Worm (Caenorhabditis elegans) whole organism, L3 larva: ENCODE data around the gene ints-11.
A peak's percentile ranks its signal among the peaks of the same experiment; 100 is the strongest.

Source experiments
- R02D3.7 ChIP-seq: fragments of 150-350 bp; optimal IDR thresholded peaks from 2 replicates; lab custom pipeline; 2014; ENCODE audit warnings: missing biosample characterization, missing genetic modification characterization
- ZK546.5 ChIP-seq: sonication (generic microtip); optimal IDR thresholded peaks from 2 replicates; lab custom pipeline; 2017; ENCODE audit warnings: missing biosample characterization, missing genetic modification characterization
- ama-1 ChIP-seq: fragments of 150-350 bp; optimal IDR thresholded peaks from 2 replicates; lab custom pipeline; 2018
- ceh-16 ChIP-seq: sonication (generic microtip); optimal IDR thresholded peaks from 2 replicates; lab custom pipeline; 2017; ENCODE audit warnings: missing biosample characterization, missing genetic modification characterization
- ceh-28 ChIP-seq: fragments of 150-350 bp; optimal IDR thresholded peaks from 2 replicates; lab custom pipeline; 2014; ENCODE audit warnings: missing biosample characterization, missing genetic modification reagents, missing genetic modification characterization
- ceh-82 ChIP-seq: fragments of 150-350 bp; optimal IDR thresholded peaks from 2 replicates; lab custom pipeline; 2014; ENCODE audit warnings: missing biosample characterization, missing genetic modification characterization
- daf-12 ChIP-seq: fragments of 150-350 bp; optimal IDR thresholded peaks from 2 replicates; lab custom pipeline; 2014; ENCODE audit warnings: missing biosample characterization, missing genetic modification reagents, missing genetic modification characterization
- egl-5 ChIP-seq: fragments of 150-350 bp; optimal IDR thresholded peaks from 2 replicates; lab custom pipeline; 2017; ENCODE audit warnings: missing biosample characterization, missing genetic modification reagents, missing genetic modification characterization, inconsistent platforms
- elt-1 ChIP-seq: fragments of 150-350 bp; optimal IDR thresholded peaks from 2 replicates; lab custom pipeline; 2014; ENCODE audit warnings: missing biosample characterization, missing genetic modification characterization
- elt-2 ChIP-seq: sonication (generic microtip); optimal IDR thresholded peaks from 2 replicates; lab custom pipeline; 2016; ENCODE audit warnings: missing genetic modification reagents, mild to moderate bottlenecking, missing genetic modification characterization, missing compliant biosample characterization
- elt-3 ChIP-seq, 3 experiments: fragments of 150-350 bp in 1 of 3; sonication (generic microtip) in 2 of 3; optimal IDR thresholded peaks; 2 replicates in 2 of 3; 4 replicates in 1 of 3; lab custom pipeline; 2014 to 2017; ENCODE audit warnings: missing biosample characterization in 3 of 3, missing genetic modification characterization in 3 of 3
- eor-1 ChIP-seq, 2 experiments: fragments of 150-350 bp; optimal IDR thresholded peaks; 2 replicates each; lab custom pipeline; 2014 to 2018; ENCODE audit warnings: missing biosample characterization in 2 of 2, missing genetic modification characterization in 2 of 2
- fkh-10 ChIP-seq: sonication (generic microtip); optimal IDR thresholded peaks from 2 replicates; lab custom pipeline; 2017; ENCODE audit warnings: missing biosample characterization, missing genetic modification reagents, missing genetic modification characterization
- fkh-2 ChIP-seq: fragments of 150-350 bp; optimal IDR thresholded peaks from 2 replicates; lab custom pipeline; 2014; ENCODE audit warnings: missing biosample characterization, missing genetic modification reagents, missing genetic modification characterization
- fos-1 ChIP-seq: fragments of 150-350 bp; optimal IDR thresholded peaks from 2 replicates; lab custom pipeline; 2014; ENCODE audit warnings: missing biosample characterization, missing genetic modification characterization
- hmg-11 ChIP-seq: sonication (generic microtip); optimal IDR thresholded peaks from 2 replicates; lab custom pipeline; 2016; ENCODE audit warnings: missing genetic modification characterization, missing compliant biosample characterization
- lin-15B ChIP-seq: fragments of 150-350 bp; optimal IDR thresholded peaks from 2 replicates; lab custom pipeline; 2014; ENCODE audit warnings: missing biosample characterization, missing genetic modification characterization
- lin-39 ChIP-seq: fragments of 150-350 bp; optimal IDR thresholded peaks from 2 replicates; lab custom pipeline; 2018; ENCODE audit warnings: missing biosample characterization, missing genetic modification reagents, missing genetic modification characterization
- lsy-12 ChIP-seq: sonication (generic microtip); optimal IDR thresholded peaks from 2 replicates; lab custom pipeline; 2016; ENCODE audit warnings: mild to moderate bottlenecking, missing genetic modification characterization, missing compliant biosample characterization
- nfya-1 ChIP-seq: sonication (generic microtip); optimal IDR thresholded peaks from 2 replicates; lab custom pipeline; 2017; ENCODE audit warnings: missing genetic modification characterization, mild to moderate bottlenecking, missing compliant biosample characterization, antibody characterized with exemption, moderate library complexity; ENCODE audit not compliant: insufficient read depth
- nhr-11 ChIP-seq: fragments of 150-350 bp; optimal IDR thresholded peaks from 2 replicates; lab custom pipeline; 2014; ENCODE audit warnings: missing biosample characterization, missing genetic modification characterization
- nhr-23 ChIP-seq: fragments of 150-350 bp; optimal IDR thresholded peaks from 2 replicates; lab custom pipeline; 2014; ENCODE audit warnings: missing biosample characterization, missing genetic modification reagents, missing genetic modification characterization
- nhr-237 ChIP-seq: fragments of 150-350 bp; optimal IDR thresholded peaks from 2 replicates; lab custom pipeline; 2014; ENCODE audit warnings: missing biosample characterization, missing genetic modification characterization
- nhr-25 ChIP-seq: sonication (generic microtip); optimal IDR thresholded peaks from 2 replicates; lab custom pipeline; 2017; ENCODE audit warnings: missing biosample characterization, missing genetic modification characterization
- nhr-28 ChIP-seq: fragments of 150-350 bp; optimal IDR thresholded peaks from 2 replicates; lab custom pipeline; 2014; ENCODE audit warnings: missing biosample characterization, missing genetic modification characterization
- nhr-43 ChIP-seq: sonication (generic microtip); optimal IDR thresholded peaks from 2 replicates; lab custom pipeline; 2016; ENCODE audit warnings: mild to moderate bottlenecking, missing genetic modification characterization, missing compliant biosample characterization; ENCODE audit not compliant: poor library complexity, severe bottlenecking
- nhr-67 ChIP-seq: fragments of 150-350 bp; optimal IDR thresholded peaks from 2 replicates; lab custom pipeline; 2014; ENCODE audit warnings: missing biosample characterization, missing genetic modification characterization
- nhr-76 ChIP-seq: fragments of 150-350 bp; sonication (generic microtip); optimal IDR thresholded peaks from 5 replicates; lab custom pipeline; 2014; ENCODE audit warnings: missing biosample characterization, missing genetic modification characterization
- nhr-77 ChIP-seq: fragments of 150-350 bp; optimal IDR thresholded peaks from 2 replicates; lab custom pipeline; 2014; ENCODE audit warnings: missing biosample characterization, missing genetic modification characterization
- pha-4 ChIP-seq: fragments of 150-350 bp; optimal IDR thresholded peaks from 2 replicates; lab custom pipeline; 2014; ENCODE audit warnings: missing biosample characterization, missing genetic modification reagents, missing genetic modification characterization
- pqm-1 ChIP-seq: fragments of 150-350 bp; optimal IDR thresholded peaks from 2 replicates; lab custom pipeline; 2017; ENCODE audit warnings: missing biosample characterization, missing genetic modification characterization, inconsistent platforms
- sea-2 ChIP-seq: fragments of 150-350 bp; sonication (generic microtip); optimal IDR thresholded peaks from 4 replicates; lab custom pipeline; 2014; ENCODE audit warnings: missing biosample characterization, missing genetic modification reagents, missing genetic modification characterization
- skn-1 ChIP-seq: fragments of 150-350 bp; optimal IDR thresholded peaks from 2 replicates; lab custom pipeline; 2014; ENCODE audit warnings: missing biosample characterization, missing genetic modification characterization
- snpc-4 ChIP-seq: fragments of 150-350 bp; optimal IDR thresholded peaks from 2 replicates; lab custom pipeline; 2014; ENCODE audit warnings: missing biosample characterization, missing genetic modification characterization
- tbx-2 ChIP-seq: sonication (generic microtip); optimal IDR thresholded peaks from 2 replicates; lab custom pipeline; 2016; ENCODE audit warnings: mild to moderate bottlenecking, missing genetic modification characterization, missing compliant biosample characterization
- unc-39 ChIP-seq: sonication (generic microtip); optimal IDR thresholded peaks from 4 replicates; lab custom pipeline; 2017; ENCODE audit warnings: missing biosample characterization, missing genetic modification characterization
- unc-62 ChIP-seq: fragments of 150-350 bp; sonication (generic microtip); optimal IDR thresholded peaks from 4 replicates; lab custom pipeline; 2014; ENCODE audit warnings: missing biosample characterization, missing genetic modification reagents, missing genetic modification characterization
- ztf-11 ChIP-seq: fragments of 150-350 bp; optimal IDR thresholded peaks from 2 replicates; lab custom pipeline; 2014; ENCODE audit warnings: missing biosample characterization, missing genetic modification characterization
- ztf-4 ChIP-seq: fragments of 150-350 bp; optimal IDR thresholded peaks from 2 replicates; lab custom pipeline; 2014; ENCODE audit warnings: missing biosample characterization, missing genetic modification characterization

The ints-11 gene

ce11 chrII:8131413-8131966 is 11.8 kb downstream of the ints-11 start (continued):
- TF ChIP-seq nhr-11 (peak; percentile 19), egl-5 (peak; percentile 60), lin-15B (peak; percentile 8), sea-2 (GFP tag; lab: Kevin White, UChicago) (no peak), ama-1 (lab: Kevin White, UChicago) (peak; percentile 23), snpc-4 (tag; lab: Kevin White, UChicago) (peak; percentile 21), nfya-1 (tag; lab: Kevin White, UChicago) (peak; percentile 88), unc-62 (GFP tag; lab: Kevin White, UChicago) (no peak), nhr-28 (tag; lab: Kevin White, UChicago) (no peak), tbx-2 (tag; lab: Kevin White, UChicago) (peak; percentile 53), ceh-82 (tag; lab: Kevin White, UChicago) (no peak), ztf-11 (no peak)

ce11 chrII:8130792-8131191 is 12.5 kb downstream of the ints-11 start:
- peak; percentile 25 for TF ChIP-seq pha-4 (tag; lab: Kevin White, UChicago)
- peak; percentile 67 for TF ChIP-seq ama-1 (lab: Kevin White, UChicago)
- TF ChIP-seq daf-12 (tag; lab: Kevin White, UChicago): peak; percentile 62
- TF ChIP-seq lsy-12: peak; percentile 28
- TF ChIP-seq ZK546.5 (tag; lab: Kevin White, UChicago): no peak

ce11 chrII:8129495-8130010 is 13.7 kb downstream of the ints-11 start, which contains the start of gene ulp-4:
Gene ulp-4 (plus strand): TSS chrII:8129960.
- TF ChIP-seq skn-1: no peak
- no peak for TF ChIP-seq lsy-12
- TF ChIP-seq ama-1 (lab: Kevin White, UChicago): peak; percentile 34
- TF ChIP-seq eor-1 (tag; optimal IDR thresholded peaks at IDR 0.05; lab: Kevin White, UChicago): no peak
- peak; percentile 72 for TF ChIP-seq nhr-25 (tag; lab: Kevin White, UChicago)
- no peak for TF ChIP-seq ceh-82 (tag; lab: Kevin White, UChicago)
- no peak for TF ChIP-seq hmg-11 (tag; lab: Kevin White, UChicago)
- TF ChIP-seq nhr-23 (tag; lab: Kevin White, UChicago): no peak
- TF ChIP-seq pqm-1 (tag; lab: Kevin White, UChicago): no peak
- TF ChIP-seq elt-1 (tag; lab: Kevin White, UChicago): peak; percentile 23
- no peak for TF ChIP-seq nhr-43
- no peak for TF ChIP-seq unc-39 (tag; lab: Kevin White, UChicago)
- TF ChIP-seq tbx-2 (tag; lab: Kevin White, UChicago): no peak
- TF ChIP-seq nfya-1 (tag; lab: Kevin White, UChicago): peak; percentile 22
- no peak for TF ChIP-seq ztf-11
- no peak for TF ChIP-seq fos-1
- TF ChIP-seq fkh-2 (tag; lab: Kevin White, UChicago): no peak
- no peak for TF ChIP-seq nhr-67 (tag; lab: Kevin White, UChicago)
- no peak for TF ChIP-seq elt-2 (tag; lab: Kevin White, UChicago)

- no peak for TF ChIP-seq ama-1 (lab: Kevin White, UChicago)
- no peak for TF ChIP-seq tbx-2 (tag; lab: Kevin White, UChicago)
- TF ChIP-seq nhr-67 (tag; lab: Kevin White, UChicago): no peak
- no peak for TF ChIP-seq unc-62 (GFP tag; lab: Kevin White, UChicago)
- TF ChIP-seq nhr-77 (tag; lab: Kevin White, UChicago): no peak
- TF ChIP-seq elt-3 (tag; optimal IDR thresholded peaks at IDR 0.05; lab: Kevin White, UChicago): no peak
- no peak for TF ChIP-seq elt-1 (tag; lab: Kevin White, UChicago)
- no peak for TF ChIP-seq hmg-11 (tag; lab: Kevin White, UChicago)
- no peak for TF ChIP-seq fkh-2 (tag; lab: Kevin White, UChicago)
These were observed 14.3 kb downstream of the ints-11 start for ce11 chrII:8129040-8129387.

- TF ChIP-seq elt-3 (tag; optimal IDR thresholded peaks at IDR 0.05; lab: Kevin White, UChicago) (peak in 1 of 3 experiments; percentile 52), nhr-76 (no peak), ceh-82 (tag; lab: Kevin White, UChicago) (no peak), hmg-11 (tag; lab: Kevin White, UChicago) (peak; percentile 71), nhr-11 (no peak), pqm-1 (tag; lab: Kevin White, UChicago) (no peak), ztf-4 (tag; lab: Kevin White, UChicago) (peak; percentile 50), ceh-28 (tag; lab: Kevin White, UChicago) (peak; percentile 44), ZK546.5 (tag; lab: Kevin White, UChicago) (no peak), ceh-16 (tag; lab: Kevin White, UChicago) (no peak), skn-1 (peak; percentile 27), ztf-11 (no peak), ama-1 (lab: Kevin White, UChicago) (peak; percentile 40), nhr-67 (tag; lab: Kevin White, UChicago) (no peak), nhr-237 (tag; lab: Kevin White, UChicago) (no peak), daf-12 (tag; lab: Kevin White, UChicago) (no peak), R02D3.7 (tag; lab: Kevin White, UChicago) (no peak), fkh-2 (tag; lab: Kevin White, UChicago) (no peak), snpc-4 (tag; lab: Kevin White, UChicago) (no peak), nhr-28 (tag; lab: Kevin White, UChicago) (no peak), unc-62 (GFP tag; lab: Kevin White, UChicago) (peak; percentile 42), nhr-43 (peak; percentile 58), lin-39 (peak; percentile 79), fkh-10 (GFP tag; lab: Kevin White, UChicago) (no peak)
These were observed 14.8 kb downstream of the ints-11 start for ce11 chrII:8128273-8129039.
